Worm (Caenorhabditis elegans): ENCODE measurements around the gene daf-18.

DNA sequence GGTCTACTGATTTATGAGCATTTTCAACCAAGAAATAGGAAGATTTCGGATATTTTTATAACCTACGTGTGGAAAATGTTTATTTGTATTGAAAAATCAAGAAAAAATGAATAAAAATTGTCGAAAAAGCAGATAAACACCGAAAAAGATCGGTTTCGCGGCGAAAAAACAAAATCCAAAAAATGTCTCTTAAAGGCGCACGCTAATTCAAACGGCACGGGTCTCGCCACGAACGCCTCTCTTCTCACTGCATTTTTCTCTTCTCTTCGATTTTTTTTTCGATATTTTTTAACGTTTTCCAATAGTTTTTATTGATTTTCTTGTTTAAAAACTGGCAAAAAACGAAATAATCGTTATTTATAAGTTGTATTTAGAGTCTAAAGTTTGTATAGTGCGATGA is 569 bp upstream of the daf-18 start:
- TF ChIP-seq fos-1 (tag; optimal IDR thresholded peaks at IDR 0.05) (no peak), nhr-6 (tag; optimal IDR thresholded peaks at IDR 0.05) (no peak)

Measured in whole organism, L2 larva.